Fruit fly (Drosophila melanogaster) whole organism, embryonic: ENCODE results near the gene CG5516.

Experiments
- CG18476 ChIP-seq: fragments of 200-800 bp; sonication (Bioruptor generic); optimal IDR thresholded peaks from 2 replicates; lab custom pipeline; 2016; ENCODE audit warnings: missing biosample characterization, mild to moderate bottlenecking, missing genetic modification characterization
- CG8478 ChIP-seq: fragments of >200 bp; optimal IDR thresholded peaks from 2 replicates; lab custom pipeline; 2018
- PHDP ChIP-seq: fragments of 200-800 bp; sonication (Bioruptor generic); optimal IDR thresholded peaks from 3 replicates; lab custom pipeline; 2018; ENCODE audit warnings: missing biosample characterization, mild to moderate bottlenecking, missing genetic modification characterization, moderate library complexity
- Stat92E ChIP-seq, 3 experiments: fragments of >200 bp in 2 of 3; fragments of 200-800 bp in 1 of 3; sonication (Bioruptor generic) in 1 of 3; optimal IDR thresholded peaks; 2 replicates each; lab custom pipeline; 2017 to 2019; ENCODE audit warnings: missing biosample characterization in 3 of 3, missing genetic modification characterization in 3 of 3, mild to moderate bottlenecking in 1 of 3, moderate library complexity in 1 of 3

DNA sequence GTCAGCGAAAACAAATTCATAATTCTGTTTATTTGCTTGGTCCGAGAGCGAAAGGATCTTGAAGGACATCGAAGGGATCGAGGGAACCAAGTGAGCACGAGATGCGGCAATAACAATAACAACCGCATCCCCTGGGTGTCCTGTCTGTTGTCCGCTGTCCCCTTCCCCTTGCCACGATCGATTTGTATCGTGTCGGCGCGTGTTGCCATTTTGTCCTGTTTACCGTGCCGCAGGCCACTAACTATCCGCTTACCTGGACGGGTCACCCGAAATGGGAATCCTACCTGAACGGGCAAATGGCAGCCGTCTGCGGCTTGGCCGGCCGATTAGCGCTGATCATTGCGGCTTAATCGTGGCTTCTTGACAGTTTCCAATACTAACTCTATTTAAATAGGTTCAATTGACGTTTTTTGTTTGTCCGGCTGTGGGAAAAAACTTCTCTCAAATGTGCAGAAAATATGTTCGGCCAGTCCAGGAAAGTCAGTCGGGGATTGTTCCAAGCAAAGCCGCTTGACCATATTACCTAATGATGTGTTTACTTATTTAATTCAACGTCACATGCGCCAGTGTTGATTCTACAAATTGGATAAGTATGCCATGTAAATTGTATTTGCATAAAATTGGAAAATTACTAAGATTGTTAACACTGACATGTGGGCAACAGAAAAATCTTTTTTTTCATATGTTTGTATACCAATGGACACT lies 25.7 kb downstream of the CG5516 start:
- TF ChIP-seq CG18476 (GFP tag; lab: Kevin White, UChicago) (no peak), PHDP (tag; lab: Kevin White, UChicago) (no peak), Stat92E (GFP tag; optimal IDR thresholded peaks at IDR 0.05; lab: Kevin White, UChicago) (no peak), CG8478 (lab: Kevin White, UChicago) (no peak)
